Worm (Caenorhabditis elegans): ENCODE results near the gene T19D12.4.

The T19D12.4 gene

DNA sequence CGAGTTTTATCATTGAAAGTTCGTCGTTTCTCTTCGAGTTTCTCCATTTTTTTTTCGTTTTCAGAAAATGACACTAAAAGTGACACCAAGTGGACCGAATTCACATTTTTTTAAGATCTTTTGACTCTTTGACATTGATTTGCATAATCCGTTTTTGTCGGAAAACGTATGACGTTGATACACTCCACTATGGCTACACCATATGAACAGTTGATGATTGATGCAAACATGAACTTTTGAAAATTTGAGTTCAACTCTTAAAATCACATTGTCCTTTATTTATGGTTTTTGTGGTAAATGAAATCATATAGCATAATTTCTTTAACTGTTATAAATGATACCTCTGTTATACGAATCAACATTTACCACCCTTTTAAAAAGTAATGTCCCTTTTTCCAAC, 27.9 kb downstream of the T19D12.4 start, which contains the start of gene T19D12.10:
Gene T19D12.10 (minus strand): TSS at position 101 of the 400 bp plus-strand sequence.
- TF ChIP-seq dve-1 (tag; optimal IDR thresholded peaks at IDR 0.05; ENCODE audit: insufficient read depth) (no peak), unc-62 (GFP tag; optimal IDR thresholded peaks at IDR 0.05 in 1 of 2) (peak in 1 of 2 experiments; percentile 42), unc-62 (tag; optimal IDR thresholded peaks at IDR 0.05) (no peak)

DNA sequence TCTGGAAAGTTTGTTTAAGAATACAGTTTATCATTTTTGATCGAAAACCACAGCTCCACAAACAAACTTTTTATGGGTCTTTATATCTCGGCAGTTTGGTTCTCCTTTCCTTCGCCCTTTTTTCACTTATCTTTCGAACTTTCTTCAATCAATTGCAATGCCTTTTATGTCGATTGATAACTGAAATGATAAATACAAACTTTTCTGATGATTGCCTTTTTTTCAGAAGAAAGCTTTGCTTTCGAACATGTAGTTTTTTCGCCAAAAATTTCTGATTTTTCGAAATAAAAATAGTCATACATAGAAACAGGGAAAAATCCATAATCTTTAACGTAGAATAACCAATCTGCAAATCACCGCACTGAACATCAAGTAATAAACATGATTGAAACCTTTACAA, 30.3 kb downstream of the T19D12.4 start, which contains the start of gene T19D12.2:
Gene T19D12.2 (plus strand): TSS at position 125 of the 400 bp plus-strand sequence.
- TF ChIP-seq mxl-2 (GFP tag; conservative IDR thresholded peaks at IDR 0.05) (no peak), dmd-6 (GFP tag; IDR thresholded peaks at IDR 0.05) (peak; percentile 48; the same call in 1 of the 2 replicates), lin-15B (tag; optimal IDR thresholded peaks at IDR 0.05) (no peak), jun-1 (tag; optimal IDR thresholded peaks at IDR 0.05) (no peak), dmd-9 (GFP tag; IDR thresholded peaks at IDR 0.05) (no peak), lin-38 (GFP tag; IDR thresholded peaks at IDR 0.05) (no peak), F49E8.2 (tag; optimal IDR thresholded peaks at IDR 0.05; ENCODE audit: borderline replicate concordance) (no peak), ceh-28 (tag; optimal IDR thresholded peaks at IDR 0.05) (no peak), dve-1 (tag; optimal IDR thresholded peaks at IDR 0.05; ENCODE audit: insufficient read depth) (peak; percentile 33), nhr-28 (tag; optimal IDR thresholded peaks at IDR 0.05) (peak; percentile 19), cey-2 (tag; optimal IDR thresholded peaks at IDR 0.05; ENCODE audit: borderline replicate concordance, insufficient read depth) (no peak), php-3 (GFP tag; IDR thresholded peaks at IDR 0.05) (peak; percentile 81; the same call in 1 of the 2 replicates), zfp-3 (GFP tag; conservative IDR thresholded peaks at IDR 0.05) (no peak), vab-7 (GFP tag; IDR thresholded peaks at IDR 0.05) (no peak), ZK546.5 (tag; optimal IDR thresholded peaks at IDR 0.05) (no peak), lir-3 (tag; optimal IDR thresholded peaks at IDR 0.05) (no peak), skn-1 (tag; optimal IDR thresholded peaks at IDR 0.05) (no peak), hlh-11 (tag; optimal IDR thresholded peaks at IDR 0.05) (peak; percentile 18), daf-16 (GFP tag; optimal IDR thresholded peaks at IDR 0.05) (no peak), daf-16 (tag; optimal IDR thresholded peaks at IDR 0.05) (peak; percentile 45), pqm-1 (tag; optimal IDR thresholded peaks at IDR 0.05) (peak; percentile 93)

DNA sequence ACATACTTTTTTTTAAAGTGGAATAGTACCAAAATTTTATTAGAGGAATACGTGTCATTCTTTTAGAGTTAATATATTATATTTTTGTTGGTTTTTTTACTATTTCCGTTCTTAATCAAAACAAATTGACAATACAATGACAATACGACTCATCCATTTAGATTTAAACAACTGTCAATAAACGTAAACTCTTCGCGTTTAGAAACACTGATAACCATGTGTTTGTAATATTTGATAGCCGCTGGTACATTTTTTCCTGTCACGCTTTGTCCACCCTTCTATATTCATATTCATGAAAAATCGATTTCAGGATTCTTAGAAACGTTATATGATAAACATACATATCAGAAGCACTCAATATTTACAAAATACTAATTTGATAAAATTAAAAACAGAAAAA, 32.9 kb downstream of the T19D12.4 start:
- no peak for TF ChIP-seq daf-16 (GFP tag; optimal IDR thresholded peaks at IDR 0.05)
- peak; percentile 66 for TF ChIP-seq daf-16 (tag; optimal IDR thresholded peaks at IDR 0.05)
- peak; percentile 52 for TF ChIP-seq dve-1 (tag; optimal IDR thresholded peaks at IDR 0.05; ENCODE audit: insufficient read depth)
- peak; percentile 42; the same call in 1 of the 2 replicates for TF ChIP-seq dmd-6 (GFP tag; IDR thresholded peaks at IDR 0.05)
- no peak for TF ChIP-seq madf-5 (GFP tag; IDR thresholded peaks at IDR 0.05)

DNA sequence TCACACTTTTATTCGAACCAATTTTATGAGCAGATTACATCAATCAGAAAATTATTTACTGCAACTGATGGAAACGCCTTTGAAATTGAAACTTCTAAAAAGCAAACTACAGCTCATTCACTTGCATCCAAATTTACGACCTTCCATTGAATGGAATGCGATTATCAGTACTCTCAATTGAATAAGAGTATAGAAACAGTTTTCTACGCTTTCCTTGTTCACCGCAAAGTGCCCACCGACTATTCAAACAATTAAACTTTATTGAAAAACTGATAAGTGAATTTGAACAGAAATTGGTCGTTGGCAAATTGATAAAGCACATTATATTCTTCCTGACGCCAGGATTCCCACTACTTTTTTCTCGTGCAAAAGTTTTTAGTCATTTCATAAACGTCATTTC, 35.0 kb downstream of the T19D12.4 start:
- TF ChIP-seq nhr-28 (tag; optimal IDR thresholded peaks at IDR 0.05) (peak; percentile 72), tra-1 (GFP tag; IDR thresholded peaks at IDR 0.05) (0 out of 2 replicates have a peak, but pooled peaks have one; percentile 51), Y75B8A.6 (GFP tag; IDR thresholded peaks at IDR 0.05) (no peak), unc-39 (tag; optimal IDR thresholded peaks at IDR 0.05) (no peak), pqm-1 (tag; optimal IDR thresholded peaks at IDR 0.05) (peak; percentile 95), aha-1 (tag) (peak; percentile 51), saeg-2 (GFP tag; IDR thresholded peaks at IDR 0.05) (no peak), hlh-11 (tag; optimal IDR thresholded peaks at IDR 0.05) (peak; percentile 62), ctbp-1 (GFP tag; IDR thresholded peaks at IDR 0.05) (no peak), ceh-82 (tag; optimal IDR thresholded peaks at IDR 0.05) (no peak), zag-1 (tag; optimal IDR thresholded peaks at IDR 0.05) (no peak), dmd-6 (GFP tag; IDR thresholded peaks at IDR 0.05) (peak; percentile 64; the same call in 1 of the 2 replicates), unc-62 (GFP tag; optimal IDR thresholded peaks at IDR 0.05 in 1 of 2) (no peak), unc-62 (tag; optimal IDR thresholded peaks at IDR 0.05) (no peak), cey-2 (tag; optimal IDR thresholded peaks at IDR 0.05; ENCODE audit: borderline replicate concordance, insufficient read depth) (no peak), dve-1 (tag; optimal IDR thresholded peaks at IDR 0.05; ENCODE audit: insufficient read depth) (peak; percentile 29), snpc-1.2 (GFP tag; IDR thresholded peaks at IDR 0.05) (no peak), ceh-62 (tag; optimal IDR thresholded peaks at IDR 0.05) (no peak), php-3 (GFP tag; IDR thresholded peaks at IDR 0.05) (peak; percentile 89; the same call in 1 of the 2 replicates), F10B5.3 (tag; optimal IDR thresholded peaks at IDR 0.05) (no peak)
